Fruit fly (Drosophila melanogaster) whole organism, embryonic: ENCODE measurements around the gene alpha-Est1.
A peak's percentile ranks its signal among the peaks of the same experiment; 100 is the strongest.

Source experiments
- Aef1 ChIP-seq: fragments of 200-800 bp; sonication (Bioruptor generic); IDR thresholded peaks from 3 replicates; pipeline ENCODE4 v1.3.6; 2022; ENCODE audit warnings: missing biosample characterization, missing genetic modification characterization
- Atf6 ChIP-seq: fragments of 200-800 bp; sonication (Bioruptor generic); IDR thresholded peaks from 2 replicates; pipeline ENCODE4 v1.3.6; 2022; ENCODE audit warnings: missing biosample characterization, missing genetic modification characterization
- CG10543 ChIP-seq: fragments of 200-800 bp; sonication (Bioruptor generic); optimal IDR thresholded peaks from 3 replicates; lab custom pipeline; 2017; ENCODE audit warnings: missing biosample characterization, mild to moderate bottlenecking, missing genetic modification characterization, moderate library complexity
- CG11247 ChIP-seq: fragments of 200-800 bp; sonication (Bioruptor generic); IDR thresholded peaks from 2 replicates; pipeline ENCODE4 v1.3.6; 2022; ENCODE audit warnings: missing biosample characterization, missing genetic modification characterization
- CG11456 ChIP-seq: fragments of 200-800 bp; sonication (Bioruptor generic); IDR thresholded peaks from 3 replicates; pipeline ENCODE4 v1.3.6; 2022; ENCODE audit warnings: missing biosample characterization, missing genetic modification characterization
- CG13287 ChIP-seq: fragments of 200-800 bp; sonication (Bioruptor generic); IDR thresholded peaks from 2 replicates; pipeline ENCODE4 v1.3.6; 2022; ENCODE audit warnings: missing biosample characterization, missing genetic modification characterization; ENCODE audit not compliant: partially characterized antibody
- CG13894 ChIP-seq: fragments of 200-800 bp; sonication (Bioruptor generic); optimal IDR thresholded peaks from 3 replicates; lab custom pipeline; 2018; ENCODE audit warnings: missing biosample characterization, mild to moderate bottlenecking, missing genetic modification characterization, moderate library complexity
- CG15269 ChIP-seq: fragments of 200-800 bp; sonication (Bioruptor generic); optimal IDR thresholded peaks from 2 replicates; lab custom pipeline; 2018; ENCODE audit warnings: missing biosample characterization, mild to moderate bottlenecking, missing genetic modification characterization, moderate library complexity
- CG1602 ChIP-seq: fragments of 200-800 bp; sonication (Bioruptor generic); optimal IDR thresholded peaks from 3 replicates; lab custom pipeline; 2016; ENCODE audit warnings: missing biosample characterization, missing genetic modification characterization
- CG18599 ChIP-seq: fragments of 200-800 bp; sonication (Bioruptor generic); optimal IDR thresholded peaks from 3 replicates; lab custom pipeline; 2017; ENCODE audit warnings: missing biosample characterization, missing genetic modification characterization, mild to moderate bottlenecking, moderate library complexity, missing genetic modification reagents
- CG2199 ChIP-seq: fragments of 200-800 bp; sonication (Bioruptor generic); IDR thresholded peaks from 3 replicates; pipeline ENCODE4 v1.3.6; 2022; ENCODE audit warnings: missing biosample characterization, missing genetic modification characterization
- CG2678 ChIP-seq: fragments of 200-800 bp; sonication (Bioruptor generic); optimal IDR thresholded peaks from 3 replicates; lab custom pipeline; 2019; ENCODE audit warnings: missing biosample characterization, mild to moderate bottlenecking, missing genetic modification characterization, moderate library complexity
- CG31224 ChIP-seq: fragments of 200-800 bp; sonication (Bioruptor generic); IDR thresholded peaks from 2 replicates; pipeline ENCODE4 v1.3.6; 2022; ENCODE audit warnings: missing biosample characterization, missing genetic modification characterization
- CG32532 ChIP-seq: fragments of 200-800 bp; sonication (Bioruptor generic); IDR thresholded peaks from 2 replicates; pipeline ENCODE4 v1.3.6; 2022; ENCODE audit warnings: missing biosample characterization, missing genetic modification characterization
- CG3281 ChIP-seq: fragments of 200-800 bp; sonication (Bioruptor generic); optimal IDR thresholded peaks from 3 replicates; lab custom pipeline; 2017; ENCODE audit warnings: missing biosample characterization, mild to moderate bottlenecking, missing genetic modification characterization
- CG3847 ChIP-seq: fragments of 200-800 bp; sonication (Bioruptor generic); IDR thresholded peaks from 2 replicates; pipeline ENCODE4 v1.3.6; 2022; ENCODE audit warnings: missing biosample characterization, missing genetic modification characterization
- CG3995 ChIP-seq: fragments of 200-800 bp; sonication (Bioruptor generic); optimal IDR thresholded peaks from 3 replicates; lab custom pipeline; 2016; ENCODE audit warnings: missing biosample characterization, missing genetic modification characterization
- CG4404 ChIP-seq: fragments of 200-800 bp; sonication (Bioruptor generic); IDR thresholded peaks from 2 replicates; pipeline ENCODE4 v1.3.6; 2022; ENCODE audit warnings: missing biosample characterization, missing genetic modification characterization
- CG6765 ChIP-seq: fragments of 200-800 bp; sonication (Bioruptor generic); optimal IDR thresholded peaks from 3 replicates; lab custom pipeline; 2017; ENCODE audit warnings: missing biosample characterization, mild to moderate bottlenecking, missing genetic modification characterization
- CG7372 ChIP-seq: fragments of 200-800 bp; sonication (Bioruptor generic); IDR thresholded peaks from 2 replicates; pipeline ENCODE4 v1.3.6; 2022; ENCODE audit warnings: missing biosample characterization, missing genetic modification characterization
- CG7786 ChIP-seq: fragments of 200-800 bp; sonication (Bioruptor generic); optimal IDR thresholded peaks from 2 replicates; lab custom pipeline; 2016; ENCODE audit warnings: missing biosample characterization, missing genetic modification characterization
- CG7987 ChIP-seq: fragments of 200-800 bp; sonication (Bioruptor generic); optimal IDR thresholded peaks from 2 replicates; lab custom pipeline; 2018; ENCODE audit warnings: missing biosample characterization, mild to moderate bottlenecking, missing genetic modification characterization, moderate library complexity
- Deaf1 ChIP-seq: fragments of 200-800 bp; optimal IDR thresholded peaks from 3 replicates; lab custom pipeline; 2019; ENCODE audit warnings: missing biosample characterization, mild to moderate bottlenecking, missing genetic modification characterization, moderate library complexity
- Fer1 ChIP-seq: fragments of 200-800 bp; sonication (Bioruptor generic); optimal IDR thresholded peaks from 2 replicates; lab custom pipeline; 2017; ENCODE audit warnings: missing biosample characterization, mild to moderate bottlenecking, missing genetic modification characterization
- Hey ChIP-seq: fragments of 200-800 bp; sonication (Bioruptor generic); optimal IDR thresholded peaks from 3 replicates; lab custom pipeline; 2018; ENCODE audit warnings: missing biosample characterization, mild to moderate bottlenecking, missing genetic modification characterization
- HmgZ ChIP-seq: fragments of 200-800 bp; sonication (Bioruptor generic); optimal IDR thresholded peaks from 2 replicates; lab custom pipeline; 2018; ENCODE audit warnings: missing biosample characterization, mild to moderate bottlenecking, missing genetic modification characterization
- Med ChIP-seq: fragments of 200-800 bp; sonication (Bioruptor generic); peaks from one replicate; lab custom pipeline; 2016; ENCODE audit warnings: missing biosample characterization, missing genetic modification characterization, mild to moderate bottlenecking, inconsistent platforms, moderate library complexity
- Meics ChIP-seq: fragments of 200-800 bp; sonication (Bioruptor generic); optimal IDR thresholded peaks from 2 replicates; lab custom pipeline; 2017; ENCODE audit warnings: missing biosample characterization, mild to moderate bottlenecking, missing genetic modification characterization
- Neu2 ChIP-seq: fragments of 200-800 bp; sonication (Bioruptor generic); optimal IDR thresholded peaks from 3 replicates; lab custom pipeline; 2016; ENCODE audit warnings: missing biosample characterization, missing genetic modification characterization, borderline replicate concordance
- Rfx ChIP-seq: fragments of 200-800 bp; sonication (Bioruptor generic); IDR thresholded peaks from 2 replicates; pipeline ENCODE4 v1.3.6; 2022; ENCODE audit warnings: missing biosample characterization, missing genetic modification characterization
- Six4 ChIP-seq: fragments of 200-800 bp; sonication (Bioruptor generic); optimal IDR thresholded peaks from 2 replicates; lab custom pipeline; 2016; ENCODE audit warnings: missing biosample characterization, missing genetic modification characterization
- abd-A ChIP-seq: fragments of 200-800 bp; sonication (Bioruptor generic); optimal IDR thresholded peaks from 3 replicates; lab custom pipeline; 2019; ENCODE audit warnings: missing biosample characterization, mild to moderate bottlenecking, missing genetic modification characterization, moderate library complexity
- cg ChIP-seq: fragments of 200-800 bp; sonication (Bioruptor generic); optimal IDR thresholded peaks from 3 replicates; lab custom pipeline; 2019; ENCODE audit warnings: missing biosample characterization, mild to moderate bottlenecking, missing genetic modification characterization, moderate library complexity
- chinmo ChIP-seq: fragments of 200-800 bp; sonication (Bioruptor generic); IDR thresholded peaks from 4 replicates; pipeline ENCODE4 v1.3.6; 2022; ENCODE audit warnings: missing biosample characterization, missing genetic modification characterization; ENCODE audit not compliant: partially characterized antibody
- crol ChIP-seq: fragments of 200-800 bp; sonication (Bioruptor generic); IDR thresholded peaks from 2 replicates; pipeline ENCODE4 v1.3.6; 2022; ENCODE audit warnings: missing biosample characterization, missing genetic modification characterization
- dmrt11E ChIP-seq: fragments of 200-800 bp; sonication (Bioruptor generic); optimal IDR thresholded peaks from 3 replicates; lab custom pipeline; 2018; ENCODE audit warnings: missing biosample characterization, mild to moderate bottlenecking, missing genetic modification characterization, moderate library complexity
- ftz-f1 ChIP-seq: fragments of 200-800 bp; sonication (Bioruptor generic); optimal IDR thresholded peaks from 2 replicates; lab custom pipeline; 2016; ENCODE audit warnings: missing biosample characterization, missing genetic modification characterization
- gem ChIP-seq: fragments of 200-800 bp; sonication (Bioruptor generic); optimal IDR thresholded peaks from 2 replicates; lab custom pipeline; 2019; ENCODE audit warnings: missing biosample characterization, mild to moderate bottlenecking, missing genetic modification characterization, moderate library complexity
- grau ChIP-seq: fragments of 200-800 bp; optimal IDR thresholded peaks from 3 replicates; lab custom pipeline; 2019; ENCODE audit warnings: missing biosample characterization, mild to moderate bottlenecking, missing genetic modification characterization, moderate library complexity
- inv ChIP-seq: fragments of 200-800 bp; sonication (Bioruptor generic); IDR thresholded peaks from 2 replicates; pipeline ENCODE4 v1.3.6; 2022; ENCODE audit warnings: missing biosample characterization, missing genetic modification characterization; ENCODE audit not compliant: partially characterized antibody
- mld ChIP-seq: fragments of 200-800 bp; sonication (Bioruptor generic); IDR thresholded peaks from 3 replicates; pipeline ENCODE4 v1.3.6; 2022; ENCODE audit warnings: missing biosample characterization, missing genetic modification characterization; ENCODE audit not compliant: partially characterized antibody
- nerfin-2 ChIP-seq: fragments of 200-800 bp; sonication (Bioruptor generic); IDR thresholded peaks from 2 replicates; pipeline ENCODE4 v1.3.6; 2022; ENCODE audit warnings: missing biosample characterization, missing genetic modification characterization; ENCODE audit not compliant: partially characterized antibody
- run ChIP-seq: fragments of 200-800 bp; sonication (Bioruptor generic); optimal IDR thresholded peaks from 3 replicates; lab custom pipeline; 2018; ENCODE audit warnings: missing biosample characterization, mild to moderate bottlenecking, missing genetic modification characterization
- scrt ChIP-seq: fragments of 200-800 bp; sonication (Bioruptor generic); optimal IDR thresholded peaks from 2 replicates; lab custom pipeline; 2018; ENCODE audit warnings: missing biosample characterization, mild to moderate bottlenecking, missing genetic modification characterization, moderate library complexity
- sd ChIP-seq: fragments of 200-800 bp; sonication (Bioruptor generic); optimal IDR thresholded peaks from 3 replicates; lab custom pipeline; 2018; ENCODE audit warnings: missing biosample characterization, mild to moderate bottlenecking, missing genetic modification characterization, moderate library complexity
- sisA ChIP-seq: fragments of 200-800 bp; sonication (Bioruptor generic); IDR thresholded peaks from 2 replicates; pipeline ENCODE4 v1.3.6; 2022; ENCODE audit warnings: missing biosample characterization, missing genetic modification characterization
- tna ChIP-seq: fragments of 200-800 bp; sonication (Bioruptor generic); IDR thresholded peaks from 2 replicates; pipeline ENCODE4 v1.3.6; 2022; ENCODE audit warnings: missing biosample characterization, missing genetic modification characterization; ENCODE audit not compliant: partially characterized antibody
- unpg ChIP-seq: fragments of 200-800 bp; sonication (Bioruptor generic); optimal IDR thresholded peaks from 3 replicates; lab custom pipeline; 2018; ENCODE audit warnings: missing biosample characterization, mild to moderate bottlenecking, missing genetic modification characterization, moderate library complexity

The alpha-Est1 gene

DNA sequence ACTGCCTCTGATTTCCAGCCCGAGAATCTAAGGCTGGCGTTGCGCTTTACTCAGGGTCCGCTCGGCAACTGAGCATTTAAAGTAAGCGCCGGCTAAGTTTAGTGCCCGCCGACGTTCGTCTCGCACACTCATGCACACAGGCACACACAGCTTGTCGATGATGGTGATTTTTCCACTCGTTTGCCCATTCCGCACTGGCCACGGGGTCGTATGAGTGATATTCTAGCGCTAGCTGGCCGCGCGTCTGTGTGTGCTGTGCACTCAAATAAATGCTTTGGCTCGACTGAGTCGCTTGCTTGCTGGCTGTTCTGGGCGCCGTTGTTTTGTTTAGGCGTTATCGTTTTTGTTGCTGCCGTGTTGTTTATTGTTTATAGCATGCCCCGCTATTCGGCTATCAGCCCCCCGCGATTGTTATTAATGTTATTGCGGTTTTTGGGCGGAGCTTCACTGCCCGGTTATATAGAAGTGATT, 33.3 kb downstream of the alpha-Est1 start, which contains the start of gene alpha-Est8 (continued):
- TF ChIP-seq Rfx (GFP tag; lab: Robert Waterston, UW) (peak; percentile 34; the same call in 1 of the 2 replicates), CG3995 (GFP tag; lab: Kevin White, UChicago) (peak; percentile 3), CG3281 (peak; percentile 38), Meics (peak; percentile 3), CG18599 (GFP tag; lab: Kevin White, UChicago) (peak; percentile 32), CG11456 (0 out of 3 replicates have a peak, but pooled peaks have one; percentile 63), CG1602 (GFP tag; lab: Kevin White, UChicago) (no peak), CG11247 (GFP tag; lab: Robert Waterston, UW) (0 out of 2 replicates have a peak, but pooled peaks have one; percentile 21), mld (GFP tag; lab: Robert Waterston, UW) (no peak), CG32532 (peak; percentile 43; the same call in 1 of the 2 replicates), Med (GFP tag; lab: Kevin White, UChicago) (peak; percentile 82), dmrt11E (no peak), CG15269 (tag; lab: Kevin White, UChicago) (peak; percentile 32), HmgZ (tag; lab: Kevin White, UChicago) (peak; percentile 63), CG13894 (tag; lab: Kevin White, UChicago) (peak; percentile 62), sisA (GFP tag; lab: Robert Waterston, UW) (no peak), CG6765 (GFP tag; lab: Kevin White, UChicago) (peak; percentile 39), Six4 (GFP tag; lab: Kevin White, UChicago) (no peak), CG2678 (peak; percentile 51), CG31224 (GFP tag; lab: Robert Waterston, UW) (peak; percentile 100), Neu2 (GFP tag; lab: Kevin White, UChicago) (no peak), Deaf1 (tag; lab: Kevin White, UChicago) (peak; percentile 75), CG13287 (peak; percentile 66), Aef1 (GFP tag; lab: Robert Waterston, UW) (peak; percentile 39), CG3847 (0 out of 2 replicates have a peak, but pooled peaks have one; percentile 15), CG7987 (GFP tag; lab: Kevin White, UChicago) (peak; percentile 7), inv (GFP tag; lab: Robert Waterston, UW) (peak; percentile 32; the same call in 1 of the 2 replicates), CG4404 (no peak), CG10543 (GFP tag; lab: Kevin White, UChicago) (peak; percentile 93), sd (tag; lab: Kevin White, UChicago) (peak; percentile 77), tna (GFP tag; lab: Robert Waterston, UW) (peak; percentile 47; the same call in 1 of the 2 replicates), grau (peak; percentile 22), CG7372 (GFP tag; lab: Robert Waterston, UW) (peak; percentile 70), ftz-f1 (GFP tag; lab: Kevin White, UChicago) (peak; percentile 13), scrt (GFP tag; lab: Kevin White, UChicago) (peak; percentile 1), cg (GFP tag; lab: Kevin White, UChicago) (peak; percentile 61), crol (GFP tag; lab: Robert Waterston, UW) (0 out of 2 replicates have a peak, but pooled peaks have one; percentile 7), unpg (peak; percentile 29), Fer1 (peak; percentile 35), Atf6 (GFP tag; lab: Robert Waterston, UW) (peak; percentile 57; the same call in 1 of the 2 replicates), CG2199 (0 out of 3 replicates have a peak, but pooled peaks have one; percentile 55), CG7786 (GFP tag; lab: Kevin White, UChicago) (no peak), nerfin-2 (0 out of 2 replicates have a peak, but pooled peaks have one; percentile 16), chinmo (GFP tag; lab: Robert Waterston, UW) (peak; percentile 91; the same call in 3 of the 4 replicates), abd-A (tag; lab: Kevin White, UChicago) (peak; percentile 62), Hey (tag; lab: Kevin White, UChicago) (peak; percentile 88), gem (tag; lab: Kevin White, UChicago) (peak; percentile 20), run (tag; lab: Kevin White, UChicago) (peak; percentile 56)
